Fruit fly (Drosophila melanogaster) whole organism, embryonic: ENCODE measurements around the gene CG15550.

Experiments
- Atf3 ChIP-seq: fragments of 200-800 bp; sonication (Bioruptor generic); optimal IDR thresholded peaks from 3 replicates; lab custom pipeline; 2016; ENCODE audit warnings: missing biosample characterization, missing genetic modification characterization
- Atf6 ChIP-seq: fragments of 200-800 bp; sonication (Bioruptor generic); IDR thresholded peaks from 2 replicates; pipeline ENCODE4 v1.3.6; 2022; ENCODE audit warnings: missing biosample characterization, missing genetic modification characterization
- Awh ChIP-seq: fragments of 200-800 bp; sonication (Bioruptor generic); IDR thresholded peaks from 2 replicates; pipeline ENCODE4, ENCODE4 v1.3.6; 2022; ENCODE audit warnings: missing biosample characterization, missing genetic modification characterization
- CG10267 ChIP-seq: fragments of 200-800 bp; sonication (Bioruptor generic); optimal IDR thresholded peaks from 2 replicates; lab custom pipeline; 2018; ENCODE audit warnings: missing biosample characterization, mild to moderate bottlenecking, missing genetic modification characterization, moderate library complexity
- CG10366 ChIP-seq: fragments of 200-800 bp; sonication (Bioruptor generic); IDR thresholded peaks from 2 replicates; pipeline ENCODE4 v1.3.6; 2022; ENCODE audit warnings: missing biosample characterization, missing genetic modification characterization
- CG11504 ChIP-seq: fragments of 200-800 bp; sonication (Bioruptor generic); optimal IDR thresholded peaks from 3 replicates; lab custom pipeline; 2019; ENCODE audit warnings: missing biosample characterization, mild to moderate bottlenecking, missing genetic modification characterization, moderate library complexity
- CG12769 ChIP-seq: fragments of 200-800 bp; sonication (Bioruptor generic); optimal IDR thresholded peaks from 2 replicates; lab custom pipeline; 2019; ENCODE audit warnings: missing biosample characterization, mild to moderate bottlenecking, missing genetic modification characterization, moderate library complexity
- CG14710 ChIP-seq: fragments of 200-800 bp; sonication (Bioruptor generic); optimal IDR thresholded peaks from 3 replicates; lab custom pipeline; 2019; ENCODE audit warnings: missing biosample characterization, mild to moderate bottlenecking, missing genetic modification characterization, moderate library complexity
- CG14860 ChIP-seq: fragments of 200-800 bp; sonication (Bioruptor generic); IDR thresholded peaks from 3 replicates; pipeline ENCODE4 v1.3.6; 2022; ENCODE audit warnings: missing biosample characterization, missing genetic modification characterization; ENCODE audit not compliant: partially characterized antibody
- CG1603 ChIP-seq: fragments of 200-800 bp; sonication (Bioruptor generic); optimal IDR thresholded peaks from 2 replicates; lab custom pipeline; 2019; ENCODE audit warnings: missing biosample characterization, mild to moderate bottlenecking, missing genetic modification characterization, moderate library complexity
- CG17829 ChIP-seq: fragments of 200-800 bp; optimal IDR thresholded peaks from 2 replicates; lab custom pipeline; 2019; ENCODE audit warnings: missing biosample characterization, mild to moderate bottlenecking, missing genetic modification characterization, moderate library complexity
- CG2116 ChIP-seq: fragments of 200-800 bp; sonication (Bioruptor generic); optimal IDR thresholded peaks from 3 replicates; lab custom pipeline; 2018; ENCODE audit warnings: missing biosample characterization, mild to moderate bottlenecking, missing genetic modification characterization
- CG34224 ChIP-seq: fragments of 200-800 bp; sonication (Bioruptor generic); IDR thresholded peaks from 3 replicates; pipeline ENCODE4 v1.3.6; 2022; ENCODE audit warnings: missing biosample characterization, missing genetic modification characterization; ENCODE audit not compliant: partially characterized antibody
- CG4617 ChIP-seq: fragments of 200-800 bp; sonication (Bioruptor generic); optimal IDR thresholded peaks from 3 replicates; lab custom pipeline; 2016; ENCODE audit warnings: missing biosample characterization, missing genetic modification characterization, borderline replicate concordance
- CG7786 ChIP-seq: fragments of 200-800 bp; sonication (Bioruptor generic); optimal IDR thresholded peaks from 2 replicates; lab custom pipeline; 2016; ENCODE audit warnings: missing biosample characterization, missing genetic modification characterization
- CG7839 ChIP-seq: fragments of 200-800 bp; sonication (Bioruptor generic); optimal IDR thresholded peaks from 3 replicates; lab custom pipeline; 2018; ENCODE audit warnings: missing biosample characterization, mild to moderate bottlenecking, missing genetic modification characterization, moderate library complexity
- CG7987 ChIP-seq: fragments of 200-800 bp; sonication (Bioruptor generic); optimal IDR thresholded peaks from 2 replicates; lab custom pipeline; 2018; ENCODE audit warnings: missing biosample characterization, mild to moderate bottlenecking, missing genetic modification characterization, moderate library complexity
- CHES-1-like ChIP-seq: fragments of 200-800 bp; sonication (Bioruptor generic); optimal IDR thresholded peaks from 2 replicates; lab custom pipeline; 2016; ENCODE audit warnings: missing biosample characterization, missing genetic modification characterization
- Dp ChIP-seq: fragments of 200-800 bp; sonication (Bioruptor generic); optimal IDR thresholded peaks from 2 replicates; lab custom pipeline; 2018; ENCODE audit warnings: missing biosample characterization, mild to moderate bottlenecking, missing genetic modification characterization, moderate library complexity
- E2f2 ChIP-seq: fragments of 200-800 bp; sonication (Bioruptor generic); IDR thresholded peaks from 2 replicates; pipeline ENCODE4 v1.3.6; 2022; ENCODE audit warnings: missing biosample characterization, missing genetic modification characterization
- Ets65A ChIP-seq: fragments of 200-800 bp; sonication (Bioruptor generic); peaks from one replicate; lab custom pipeline; 2016; ENCODE audit warnings: missing biosample characterization, missing genetic modification characterization
- HmgZ ChIP-seq: fragments of 200-800 bp; sonication (Bioruptor generic); optimal IDR thresholded peaks from 2 replicates; lab custom pipeline; 2018; ENCODE audit warnings: missing biosample characterization, mild to moderate bottlenecking, missing genetic modification characterization
- Hmr ChIP-seq: fragments of 200-800 bp; sonication (Bioruptor generic); optimal IDR thresholded peaks from 3 replicates; lab custom pipeline; 2017; ENCODE audit warnings: mild to moderate bottlenecking, missing biosample characterization, missing genetic modification reagents, missing genetic modification characterization
- Jarid2 ChIP-seq: fragments of 200-800 bp; sonication (Bioruptor generic); optimal IDR thresholded peaks from 3 replicates; lab custom pipeline; 2017; ENCODE audit warnings: mild to moderate bottlenecking, missing biosample characterization, missing genetic modification reagents, missing genetic modification characterization
- Mad ChIP-seq: fragments of 200-800 bp; sonication (Bioruptor generic); optimal IDR thresholded peaks from 2 replicates; lab custom pipeline; 2016; ENCODE audit warnings: missing biosample characterization, missing genetic modification characterization
- Med ChIP-seq: fragments of 200-800 bp; sonication (Bioruptor generic); peaks from one replicate; lab custom pipeline; 2016; ENCODE audit warnings: missing biosample characterization, missing genetic modification characterization, mild to moderate bottlenecking, inconsistent platforms, moderate library complexity
- Mes4 ChIP-seq: fragments of 200-800 bp; sonication (Bioruptor generic); optimal IDR thresholded peaks from 2 replicates; lab custom pipeline; 2016; ENCODE audit warnings: missing biosample characterization, missing genetic modification characterization
- NC2β ChIP-seq: fragments of 200-800 bp; sonication (Bioruptor generic); optimal IDR thresholded peaks from 2 replicates; lab custom pipeline; 2016; ENCODE audit warnings: missing biosample characterization, missing genetic modification characterization
- Nf-YB ChIP-seq: fragments of 200-800 bp; sonication (Bioruptor generic); optimal IDR thresholded peaks from 3 replicates; lab custom pipeline; 2019; ENCODE audit warnings: missing biosample characterization, mild to moderate bottlenecking, missing genetic modification characterization, moderate library complexity
- Pdp1 ChIP-seq, 2 experiments: fragments of 200-800 bp; sonication (Bioruptor generic); optimal IDR thresholded peaks; 3 replicates each; lab custom pipeline; 2016; ENCODE audit warnings: missing biosample characterization in 2 of 2, missing genetic modification characterization in 2 of 2, mild to moderate bottlenecking in 1 of 2, moderate library complexity in 1 of 2
- Ravus ChIP-seq: fragments of 200-800 bp; sonication (Bioruptor generic); IDR thresholded peaks from 2 replicates; pipeline ENCODE4 v1.3.6; 2022; ENCODE audit warnings: missing biosample characterization, missing genetic modification characterization
- Scr ChIP-seq: fragments of 200-800 bp; sonication (Bioruptor generic); IDR thresholded peaks from 2 replicates; pipeline ENCODE4 v1.3.6; 2022; ENCODE audit warnings: missing biosample characterization, missing genetic modification characterization; ENCODE audit not compliant: partially characterized antibody
- Xbp1 ChIP-seq: fragments of 200-800 bp; sonication (Bioruptor generic); optimal IDR thresholded peaks from 3 replicates; lab custom pipeline; 2016; ENCODE audit warnings: missing biosample characterization, mild to moderate bottlenecking, missing genetic modification characterization
- ato ChIP-seq: fragments of 200-800 bp; sonication (Bioruptor generic); IDR thresholded peaks from 2 replicates; pipeline ENCODE4 v1.3.6; 2022; ENCODE audit warnings: missing biosample characterization, missing genetic modification characterization; ENCODE audit not compliant: partially characterized antibody
- bbx ChIP-seq: fragments of 200-800 bp; sonication (Bioruptor generic); IDR thresholded peaks from 2 replicates; pipeline ENCODE4 v1.3.6; 2022; ENCODE audit warnings: missing biosample characterization, missing genetic modification characterization; ENCODE audit not compliant: partially characterized antibody
- crp ChIP-seq, 2 experiments: fragments of 200-800 bp; sonication (Bioruptor generic); optimal IDR thresholded peaks; 2 replicates in 1 of 2; 3 replicates in 1 of 2; lab custom pipeline; 2017; ENCODE audit warnings: missing biosample characterization in 2 of 2, missing genetic modification characterization in 2 of 2, mild to moderate bottlenecking in 1 of 2, moderate library complexity in 1 of 2
- exex ChIP-seq: fragments of 200-800 bp; sonication (Bioruptor generic); optimal IDR thresholded peaks from 4 replicates; lab custom pipeline; 2018; ENCODE audit warnings: missing biosample characterization, mild to moderate bottlenecking, missing genetic modification characterization, moderate library complexity
- fd3F ChIP-seq: fragments of 200-800 bp; sonication (Bioruptor generic); optimal IDR thresholded peaks from 2 replicates; lab custom pipeline; 2018; ENCODE audit warnings: missing biosample characterization, mild to moderate bottlenecking, missing genetic modification characterization, moderate library complexity
- gro ChIP-seq: fragments of 200-800 bp; sonication (Bioruptor generic); optimal IDR thresholded peaks from 2 replicates; lab custom pipeline; 2016; ENCODE audit warnings: missing biosample characterization, missing genetic modification characterization
- maf-S ChIP-seq: fragments of 200-800 bp; sonication (Bioruptor generic); optimal IDR thresholded peaks from 2 replicates; lab custom pipeline; 2016; ENCODE audit warnings: missing biosample characterization, missing genetic modification characterization
- mam ChIP-seq: fragments of 200-800 bp; sonication (Bioruptor generic); optimal IDR thresholded peaks from 3 replicates; lab custom pipeline; 2016; ENCODE audit warnings: missing biosample characterization, missing genetic modification characterization
- nmo ChIP-seq: fragments of 200-800 bp; sonication (Bioruptor generic); optimal IDR thresholded peaks from 2 replicates; lab custom pipeline; 2018; ENCODE audit warnings: missing biosample characterization, mild to moderate bottlenecking, missing genetic modification characterization, moderate library complexity
- onecut ChIP-seq: fragments of 200-800 bp; sonication (Bioruptor generic); IDR thresholded peaks from 2 replicates; pipeline ENCODE4 v1.3.6; 2022; ENCODE audit warnings: missing biosample characterization, missing genetic modification characterization
- sd ChIP-seq: fragments of 200-800 bp; sonication (Bioruptor generic); optimal IDR thresholded peaks from 3 replicates; lab custom pipeline; 2018; ENCODE audit warnings: missing biosample characterization, mild to moderate bottlenecking, missing genetic modification characterization, moderate library complexity
- tap ChIP-seq: fragments of 200-800 bp; optimal IDR thresholded peaks from 3 replicates; lab custom pipeline; 2019; ENCODE audit warnings: missing biosample characterization, mild to moderate bottlenecking, missing genetic modification characterization, moderate library complexity
- tna ChIP-seq: fragments of 200-800 bp; sonication (Bioruptor generic); IDR thresholded peaks from 2 replicates; pipeline ENCODE4 v1.3.6; 2022; ENCODE audit warnings: missing biosample characterization, missing genetic modification characterization; ENCODE audit not compliant: partially characterized antibody
- wdn ChIP-seq: fragments of 200-800 bp; sonication (Bioruptor generic); IDR thresholded peaks from 2 replicates; pipeline ENCODE4 v1.3.6; 2022; ENCODE audit warnings: missing biosample characterization, missing genetic modification characterization
- zen ChIP-seq: fragments of 200-800 bp; sonication (Bioruptor generic); optimal IDR thresholded peaks from 3 replicates; lab custom pipeline; 2018; ENCODE audit warnings: missing biosample characterization, mild to moderate bottlenecking, missing genetic modification characterization, moderate library complexity

CG15550 gene

dm6 chr3R:30888550-30889259 is 48.2 kb downstream of the CG15550 start, which contains the start of gene Sap-r (continued):
- peak; percentile 6 for TF ChIP-seq sd (tag; lab: Kevin White, UChicago)
- TF ChIP-seq Atf6 = 0 out of 2 replicates have a peak, but pooled peaks have one; percentile 21
- peak; percentile 11 for TF ChIP-seq tap (tag; lab: Kevin White, UChicago)
- TF ChIP-seq exex (tag; lab: Kevin White, UChicago) = peak; percentile 11
- TF ChIP-seq maf-S (GFP tag; lab: Kevin White, UChicago) = peak; percentile 23
- TF ChIP-seq Scr (GFP tag; lab: Robert Waterston, UW) = peak; percentile 72
- peak; percentile 85 for TF ChIP-seq CG1603 (tag; lab: Kevin White, UChicago)
- peak; percentile 84 for TF ChIP-seq HmgZ (tag; lab: Kevin White, UChicago)
- TF ChIP-seq fd3F (GFP tag; lab: Kevin White, UChicago) = no peak
- peak; percentile 54 for TF ChIP-seq Dp (GFP tag; lab: Kevin White, UChicago)
- TF ChIP-seq CG17829 (tag; lab: Kevin White, UChicago) = peak; percentile 64
- TF ChIP-seq CG2116 (GFP tag; lab: Kevin White, UChicago) = peak; percentile 28
- TF ChIP-seq wdn (GFP tag; lab: Robert Waterston, UW) = no peak
- no peak for TF ChIP-seq CG7786 (GFP tag; lab: Kevin White, UChicago)
- TF ChIP-seq mam (GFP tag; lab: Kevin White, UChicago) = peak; percentile 5
- TF ChIP-seq CG7839 = peak; percentile 2
- TF ChIP-seq Med (GFP tag; lab: Kevin White, UChicago) = peak; percentile 91
- TF ChIP-seq CG10267 = peak; percentile 59
- TF ChIP-seq bbx (GFP tag; lab: Robert Waterston, UW) = peak; percentile 80
- TF ChIP-seq Hmr (GFP tag; lab: Kevin White, UChicago) = peak; percentile 81
- peak; percentile 24 for TF ChIP-seq Jarid2 (GFP tag; lab: Kevin White, UChicago)
- TF ChIP-seq Mad = peak; percentile 31
- peak in 1 of 2 experiments; percentile 41 for TF ChIP-seq Pdp1 (GFP tag; optimal IDR thresholded peaks at IDR 0.05; lab: Kevin White, UChicago)
- no peak for TF ChIP-seq Atf3 (GFP tag; lab: Kevin White, UChicago)
- TF ChIP-seq CG14860 = no peak
- peak; percentile 38; the same call in 1 of the 2 replicates for TF ChIP-seq E2f2 (GFP tag; lab: Robert Waterston, UW)
- no peak for TF ChIP-seq CG10366
- TF ChIP-seq CHES-1-like (GFP tag; lab: Kevin White, UChicago) = peak; percentile 7
- peak; percentile 45 for TF ChIP-seq NC2β (GFP tag; lab: Kevin White, UChicago)
- TF ChIP-seq CG12769 (tag; lab: Kevin White, UChicago) = peak; percentile 60
- peak; percentile 76 for TF ChIP-seq Nf-YB (GFP tag; lab: Kevin White, UChicago)
- TF ChIP-seq crp (GFP tag; optimal IDR thresholded peaks at IDR 0.05; lab: Kevin White, UChicago) = no peak
- peak; percentile 57 for TF ChIP-seq CG11504 (tag; lab: Kevin White, UChicago)
- TF ChIP-seq zen (tag; lab: Kevin White, UChicago) = peak; percentile 77
- peak; percentile 82 for TF ChIP-seq CG4617
- no peak for TF ChIP-seq Mes4 (GFP tag; lab: Kevin White, UChicago)
- peak; percentile 75 for TF ChIP-seq CG34224 (GFP tag; lab: Robert Waterston, UW)
- TF ChIP-seq gro = peak; percentile 82
- peak; percentile 29 for TF ChIP-seq Xbp1 (GFP tag; lab: Kevin White, UChicago)
- peak; percentile 65 for TF ChIP-seq nmo (GFP tag; lab: Kevin White, UChicago)
- TF ChIP-seq ato = 0 out of 2 replicates have a peak, but pooled peaks have one; percentile 47
- TF ChIP-seq Awh (GFP tag; lab: Robert Waterston, UW) = no peak
- TF ChIP-seq Ravus = no peak
- TF ChIP-seq CG7987 (GFP tag; lab: Kevin White, UChicago) = no peak
- TF ChIP-seq CG14710 (tag; lab: Kevin White, UChicago) = peak; percentile 88
- peak; percentile 67 for TF ChIP-seq Ets65A (GFP tag; lab: Kevin White, UChicago)
- TF ChIP-seq tna (GFP tag; lab: Robert Waterston, UW) = peak; percentile 41
- no peak for TF ChIP-seq onecut
